Fruit fly (Drosophila melanogaster) whole organism, embryonic: ENCODE results near the gene Ak3.
A peak's percentile ranks its signal among the peaks of the same experiment; 100 is the strongest.

Experiments
- Antp ChIP-seq: fragments of 200-800 bp; sonication (Bioruptor generic); optimal IDR thresholded peaks from 3 replicates; lab custom pipeline; 2016; ENCODE audit warnings: missing biosample characterization, missing genetic modification characterization
- BEAF-32 ChIP-seq: fragments of 200-800 bp; sonication (Bioruptor generic); optimal IDR thresholded peaks from 3 replicates; lab custom pipeline; 2017; ENCODE audit warnings: missing biosample characterization, missing genetic modification characterization, mild to moderate bottlenecking, moderate library complexity, missing genetic modification reagents
- CG10565 ChIP-seq: fragments of 200-800 bp; sonication (Bioruptor generic); optimal IDR thresholded peaks from 3 replicates; lab custom pipeline; 2016; ENCODE audit warnings: missing biosample characterization, mild to moderate bottlenecking, missing genetic modification characterization
- CG11085 ChIP-seq: fragments of 200-800 bp; sonication (Bioruptor generic); IDR thresholded peaks from 2 replicates; pipeline ENCODE4 v1.3.6; 2022; ENCODE audit warnings: missing biosample characterization, missing genetic modification characterization
- CG11696 ChIP-seq: fragments of 200-800 bp; sonication (Bioruptor generic); IDR thresholded peaks from 2 replicates; pipeline ENCODE4 v1.3.6; 2022; ENCODE audit warnings: missing biosample characterization, missing genetic modification characterization
- CG12744 ChIP-seq: fragments of 200-800 bp; sonication (Bioruptor generic); optimal IDR thresholded peaks from 2 replicates; lab custom pipeline; 2016; ENCODE audit warnings: missing biosample characterization, missing genetic modification characterization
- CG13424 ChIP-seq: fragments of 200-800 bp; sonication (Bioruptor generic); optimal IDR thresholded peaks from 2 replicates; lab custom pipeline; 2019; ENCODE audit warnings: missing biosample characterization, mild to moderate bottlenecking, missing genetic modification characterization, moderate library complexity
- CG13775 ChIP-seq: fragments of 200-800 bp; sonication (Bioruptor generic); optimal IDR thresholded peaks from 3 replicates; lab custom pipeline; 2017; ENCODE audit warnings: missing biosample characterization, mild to moderate bottlenecking, missing genetic modification characterization
- CG13894 ChIP-seq: fragments of 200-800 bp; sonication (Bioruptor generic); optimal IDR thresholded peaks from 3 replicates; lab custom pipeline; 2018; ENCODE audit warnings: missing biosample characterization, mild to moderate bottlenecking, missing genetic modification characterization, moderate library complexity
- CG14860 ChIP-seq: fragments of 200-800 bp; sonication (Bioruptor generic); IDR thresholded peaks from 3 replicates; pipeline ENCODE4 v1.3.6; 2022; ENCODE audit warnings: missing biosample characterization, missing genetic modification characterization; ENCODE audit not compliant: partially characterized antibody
- CG16779 ChIP-seq: fragments of 200-800 bp; sonication (Bioruptor generic); IDR thresholded peaks from 2 replicates; pipeline ENCODE4 v1.3.6; 2022; ENCODE audit warnings: missing biosample characterization, missing genetic modification characterization
- CG17361 ChIP-seq: fragments of 200-800 bp; sonication (Bioruptor generic); IDR thresholded peaks from 3 replicates; pipeline ENCODE4 v1.3.6; 2022; ENCODE audit warnings: missing biosample characterization, missing genetic modification characterization
- CG2202 ChIP-seq: fragments of 200-800 bp; sonication (Bioruptor generic); optimal IDR thresholded peaks from 2 replicates; lab custom pipeline; 2018; ENCODE audit warnings: missing biosample characterization, mild to moderate bottlenecking, missing genetic modification characterization
- CG2875 ChIP-seq: fragments of 200-800 bp; sonication (Bioruptor generic); optimal IDR thresholded peaks from 2 replicates; lab custom pipeline; 2017; ENCODE audit warnings: missing biosample characterization, mild to moderate bottlenecking, missing genetic modification characterization, missing genetic modification reagents
- CG30431 ChIP-seq: fragments of 200-800 bp; sonication (Bioruptor generic); optimal IDR thresholded peaks from 2 replicates; lab custom pipeline; 2017; ENCODE audit warnings: missing biosample characterization, missing genetic modification characterization
- CG3726 ChIP-seq: fragments of 200-800 bp; sonication (Bioruptor generic); IDR thresholded peaks from 3 replicates; pipeline ENCODE4, ENCODE4 v1.3.6; 2022; ENCODE audit warnings: missing biosample characterization, missing genetic modification characterization
- CG4404 ChIP-seq: fragments of 200-800 bp; sonication (Bioruptor generic); IDR thresholded peaks from 2 replicates; pipeline ENCODE4 v1.3.6; 2022; ENCODE audit warnings: missing biosample characterization, missing genetic modification characterization
- CG5245 ChIP-seq: fragments of 200-800 bp; sonication (Bioruptor generic); optimal IDR thresholded peaks from 3 replicates; lab custom pipeline; 2016; ENCODE audit warnings: missing biosample characterization, missing genetic modification characterization
- CG6765 ChIP-seq: fragments of 200-800 bp; sonication (Bioruptor generic); optimal IDR thresholded peaks from 3 replicates; lab custom pipeline; 2017; ENCODE audit warnings: missing biosample characterization, mild to moderate bottlenecking, missing genetic modification characterization
- CG7372 ChIP-seq: fragments of 200-800 bp; sonication (Bioruptor generic); IDR thresholded peaks from 2 replicates; pipeline ENCODE4 v1.3.6; 2022; ENCODE audit warnings: missing biosample characterization, missing genetic modification characterization
- CG8290 ChIP-seq, 3 experiments: fragments of 200-800 bp; sonication (Bioruptor generic); optimal IDR thresholded peaks; 2 replicates each; lab custom pipeline; 2016 to 2019; ENCODE audit warnings: missing biosample characterization in 3 of 3, missing genetic modification characterization in 3 of 3, mild to moderate bottlenecking in 2 of 3, moderate library complexity in 1 of 3
- CG8924 ChIP-seq: fragments of 200-800 bp; optimal IDR thresholded peaks from 3 replicates; lab custom pipeline; 2019; ENCODE audit warnings: missing biosample characterization, mild to moderate bottlenecking, missing genetic modification characterization, moderate library complexity
- CG9215 ChIP-seq: fragments of 200-800 bp; sonication (Bioruptor generic); IDR thresholded peaks from 2 replicates; pipeline ENCODE4 v1.3.6; 2022; ENCODE audit warnings: missing biosample characterization, missing genetic modification characterization
- HLH54F ChIP-seq: fragments of 200-800 bp; sonication (Bioruptor generic); optimal IDR thresholded peaks from 3 replicates; lab custom pipeline; 2016; ENCODE audit warnings: missing biosample characterization, missing genetic modification characterization
- HmgD ChIP-seq: fragments of 200-800 bp; sonication (Bioruptor generic); optimal IDR thresholded peaks from 3 replicates; lab custom pipeline; 2016; ENCODE audit warnings: missing biosample characterization, missing genetic modification characterization
- Hmr ChIP-seq: fragments of 200-800 bp; sonication (Bioruptor generic); optimal IDR thresholded peaks from 3 replicates; lab custom pipeline; 2017; ENCODE audit warnings: mild to moderate bottlenecking, missing biosample characterization, missing genetic modification reagents, missing genetic modification characterization
- NC2α ChIP-seq: fragments of 200-800 bp; sonication (Bioruptor generic); optimal IDR thresholded peaks from 2 replicates; lab custom pipeline; 2016; ENCODE audit warnings: missing biosample characterization, missing genetic modification characterization
- Poxn ChIP-seq: fragments of 200-800 bp; sonication (Bioruptor generic); IDR thresholded peaks from 2 replicates; pipeline ENCODE4 v1.3.6; 2022; ENCODE audit warnings: missing biosample characterization, missing genetic modification characterization
- Taf1 ChIP-seq: fragments of 200-800 bp; sonication (Bioruptor generic); IDR thresholded peaks from 2 replicates; pipeline ENCODE4 v1.3.6; 2022; ENCODE audit warnings: missing biosample characterization, missing genetic modification characterization
- Tbp ChIP-seq: fragments of >200 bp; optimal IDR thresholded peaks from 2 replicates; lab custom pipeline; 2018; ENCODE audit warnings: missing biosample characterization, missing genetic modification characterization
- Usf ChIP-seq: fragments of 200-800 bp; sonication (Bioruptor generic); optimal IDR thresholded peaks from 2 replicates; lab custom pipeline; 2017; ENCODE audit warnings: missing genotype, missing biosample characterization, missing genetic modification characterization
- Xrp1 ChIP-seq: fragments of 200-800 bp; sonication (Bioruptor generic); IDR thresholded peaks from 2 replicates; pipeline ENCODE4 v1.3.6; 2022; ENCODE audit warnings: missing biosample characterization, missing genetic modification characterization
- al ChIP-seq: fragments of 200-800 bp; sonication (Bioruptor generic); IDR thresholded peaks from 2 replicates; pipeline ENCODE4 v1.3.6; 2022; ENCODE audit warnings: missing biosample characterization, missing genetic modification characterization
- bbx ChIP-seq: fragments of 200-800 bp; sonication (Bioruptor generic); IDR thresholded peaks from 2 replicates; pipeline ENCODE4 v1.3.6; 2022; ENCODE audit warnings: missing biosample characterization, missing genetic modification characterization; ENCODE audit not compliant: partially characterized antibody
- bigmax ChIP-seq: fragments of 200-800 bp; sonication (Bioruptor generic); optimal IDR thresholded peaks from 2 replicates; lab custom pipeline; 2018; ENCODE audit warnings: missing biosample characterization, mild to moderate bottlenecking, missing genetic modification characterization
- cg ChIP-seq: fragments of 200-800 bp; sonication (Bioruptor generic); optimal IDR thresholded peaks from 3 replicates; lab custom pipeline; 2019; ENCODE audit warnings: missing biosample characterization, mild to moderate bottlenecking, missing genetic modification characterization, moderate library complexity
- fd96Cb ChIP-seq: fragments of 200-800 bp; sonication (Bioruptor generic); optimal IDR thresholded peaks from 2 replicates; lab custom pipeline; 2018; ENCODE audit warnings: missing biosample characterization, mild to moderate bottlenecking, missing genetic modification characterization, moderate library complexity
- gcm ChIP-seq: fragments of 200-800 bp; sonication (Bioruptor generic); optimal IDR thresholded peaks from 2 replicates; lab custom pipeline; 2019; ENCODE audit warnings: missing biosample characterization, mild to moderate bottlenecking, missing genetic modification characterization, moderate library complexity
- gcm2 ChIP-seq: fragments of 200-800 bp; sonication (Bioruptor generic); optimal IDR thresholded peaks from 2 replicates; lab custom pipeline; 2016; ENCODE audit warnings: missing biosample characterization, missing genetic modification characterization
- gfzf ChIP-seq: fragments of 200-800 bp; sonication (Bioruptor generic); optimal IDR thresholded peaks from 2 replicates; lab custom pipeline; 2016; ENCODE audit warnings: missing biosample characterization, mild to moderate bottlenecking, missing genetic modification characterization, moderate library complexity
- jumu ChIP-seq: fragments of 200-800 bp; sonication (Bioruptor generic); optimal IDR thresholded peaks from 3 replicates; lab custom pipeline; 2016; ENCODE audit warnings: missing biosample characterization, missing genetic modification characterization
- p53 ChIP-seq: fragments of 200-800 bp; sonication (Bioruptor generic); optimal IDR thresholded peaks from 2 replicates; lab custom pipeline; 2016; ENCODE audit warnings: missing biosample characterization, missing genetic modification characterization
- pfk ChIP-seq: fragments of 200-800 bp; sonication (Bioruptor generic); optimal IDR thresholded peaks from 2 replicates; lab custom pipeline; 2018; ENCODE audit warnings: missing biosample characterization, mild to moderate bottlenecking, missing genetic modification characterization, moderate library complexity
- sima ChIP-seq: fragments of 200-800 bp; sonication (Bioruptor generic); optimal IDR thresholded peaks from 2 replicates; lab custom pipeline; 2016; ENCODE audit warnings: missing biosample characterization, missing genetic modification characterization
- slbo ChIP-seq: fragments of 200-800 bp; sonication (Bioruptor generic); IDR thresholded peaks from 2 replicates; pipeline ENCODE4 v1.3.6; 2022; ENCODE audit warnings: missing biosample characterization, missing genetic modification characterization
- slou ChIP-seq: fragments of 200-800 bp; sonication (Bioruptor generic); optimal IDR thresholded peaks from 3 replicates; lab custom pipeline; 2016; ENCODE audit warnings: missing biosample characterization, missing genetic modification characterization
- tio ChIP-seq: fragments of 200-800 bp; sonication (Bioruptor generic); optimal IDR thresholded peaks from 2 replicates; lab custom pipeline; 2017; ENCODE audit warnings: missing biosample characterization, missing genetic modification characterization, inconsistent platforms
- trh ChIP-seq: fragments of 200-800 bp; sonication (Bioruptor generic); optimal IDR thresholded peaks from 2 replicates; lab custom pipeline; 2016; ENCODE audit warnings: missing biosample characterization, missing genetic modification characterization
- zfh2 ChIP-seq: fragments of 200-800 bp; sonication (Bioruptor generic); optimal IDR thresholded peaks from 2 replicates; lab custom pipeline; 2016; ENCODE audit warnings: missing biosample characterization, missing genetic modification characterization

The Ak3 gene

DNA sequence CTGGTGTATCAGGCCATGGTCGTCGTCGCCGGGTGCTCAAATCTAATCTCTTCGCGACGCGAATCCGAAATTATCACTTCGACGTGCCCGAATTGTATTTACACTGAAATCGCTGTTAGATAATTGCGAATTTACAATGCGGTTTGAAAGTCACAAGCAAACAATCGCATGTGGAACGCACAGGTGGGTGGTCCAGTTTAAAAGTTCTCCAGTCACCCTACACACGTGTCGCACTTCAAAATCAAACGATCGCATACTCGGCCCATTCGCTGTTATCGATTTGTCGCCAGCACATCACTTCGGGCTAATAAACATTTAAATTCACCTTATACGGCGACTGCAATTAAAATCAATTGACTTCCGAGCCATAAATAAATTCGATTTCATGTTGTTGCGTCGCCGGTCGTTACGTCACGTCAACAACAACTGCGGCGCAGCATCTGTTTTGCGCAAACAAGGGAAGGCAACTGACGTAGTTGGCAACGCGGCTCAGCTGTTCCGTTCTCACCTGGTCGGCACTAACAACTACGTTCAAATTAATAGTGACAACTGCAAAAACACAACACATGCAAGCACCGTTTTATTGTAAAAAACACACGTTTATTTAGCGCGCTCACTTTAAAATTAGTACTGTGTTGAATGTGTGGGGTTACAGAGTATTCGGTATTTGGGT, 26.5 kb downstream of the Ak3 start, which contains the start of gene CG6574 (continued):
- no peak for TF ChIP-seq gfzf (GFP tag; lab: Kevin White, UChicago)
- TF ChIP-seq cg (GFP tag; lab: Kevin White, UChicago), result no peak
- TF ChIP-seq CG17361 (GFP tag; lab: Robert Waterston, UW), result 0 out of 3 replicates have a peak, but pooled peaks have one; percentile 14
- no peak for TF ChIP-seq CG12744 (GFP tag; lab: Kevin White, UChicago)
- TF ChIP-seq Tbp (GFP tag; lab: Kevin White, UChicago), result no peak
- no peak for TF ChIP-seq NC2α
- TF ChIP-seq Taf1 (GFP tag; lab: Robert Waterston, UW), result no peak
- no peak for TF ChIP-seq CG9215 (GFP tag; lab: Robert Waterston, UW)
- no peak for TF ChIP-seq CG10565 (GFP tag; lab: Kevin White, UChicago)
- TF ChIP-seq sima (GFP tag; lab: Kevin White, UChicago), result no peak
- peak; percentile 43 for TF ChIP-seq Hmr
- no peak for TF ChIP-seq CG6765 (GFP tag; lab: Kevin White, UChicago)
- TF ChIP-seq Poxn, result no peak
- TF ChIP-seq bigmax (GFP tag; lab: Kevin White, UChicago), result no peak
- no peak for TF ChIP-seq Antp
- TF ChIP-seq BEAF-32, result no peak
- TF ChIP-seq trh (GFP tag; lab: Kevin White, UChicago), result no peak
- no peak for TF ChIP-seq slbo (GFP tag; lab: Robert Waterston, UW)
- no peak for TF ChIP-seq CG4404 (GFP tag; lab: Robert Waterston, UW)
- TF ChIP-seq CG8924 (tag; lab: Kevin White, UChicago), result peak; percentile 5
- TF ChIP-seq CG3726 (GFP tag; lab: Robert Waterston, UW), result no peak
- TF ChIP-seq Xrp1 (GFP tag; lab: Robert Waterston, UW), result peak; percentile 22; the same call in 1 of the 2 replicates
- TF ChIP-seq jumu (GFP tag; lab: Kevin White, UChicago), result no peak
- TF ChIP-seq HLH54F (GFP tag; lab: Kevin White, UChicago), result peak; percentile 6
- TF ChIP-seq CG8290 (GFP tag; optimal IDR thresholded peaks at IDR 0.05; lab: Kevin White, UChicago), result no peak
- TF ChIP-seq CG8290 (tag; optimal IDR thresholded peaks at IDR 0.05; lab: Kevin White, UChicago), result peak in 1 of 2 experiments; percentile 14
- no peak for TF ChIP-seq CG14860 (GFP tag; lab: Robert Waterston, UW)
- no peak for TF ChIP-seq Usf (GFP tag; lab: Kevin White, UChicago)
- TF ChIP-seq CG13894, result no peak
- no peak for TF ChIP-seq CG11085 (GFP tag; lab: Robert Waterston, UW)
- no peak for TF ChIP-seq tio

dm6 chr3R:10859713-10860112, 29.7 kb downstream of the Ak3 start, which contains the start of gene CG14694:
Gene CG14694 (minus strand): TSS chr3R:10859813.
- no peak for TF ChIP-seq zfh2 (GFP tag; lab: Kevin White, UChicago)
- no peak for TF ChIP-seq CG5245 (GFP tag; lab: Kevin White, UChicago)
- TF ChIP-seq al (GFP tag; lab: Robert Waterston, UW), result no peak
- TF ChIP-seq gcm2 (GFP tag; lab: Kevin White, UChicago), result no peak
- TF ChIP-seq CG30431, result no peak
- no peak for TF ChIP-seq CG16779
- TF ChIP-seq gcm (GFP tag; lab: Kevin White, UChicago), result no peak
- TF ChIP-seq CG13424 (tag; lab: Kevin White, UChicago), result no peak
- TF ChIP-seq pfk (GFP tag; lab: Kevin White, UChicago), result no peak
- TF ChIP-seq fd96Cb (tag; lab: Kevin White, UChicago), result no peak
- no peak for TF ChIP-seq CG7372
- TF ChIP-seq bbx (GFP tag; lab: Robert Waterston, UW), result no peak
- no peak for TF ChIP-seq CG13775
- no peak for TF ChIP-seq CG2202
- no peak for TF ChIP-seq HmgD (GFP tag; lab: Kevin White, UChicago)
- no peak for TF ChIP-seq slou (GFP tag; lab: Kevin White, UChicago)
- no peak for TF ChIP-seq CG2875 (GFP tag; lab: Kevin White, UChicago)
- TF ChIP-seq CG11696 (GFP tag; lab: Robert Waterston, UW), result no peak
- TF ChIP-seq p53 (GFP tag; lab: Kevin White, UChicago), result no peak
